Worm (Caenorhabditis elegans) whole organism, young adult: ENCODE measurements around the gene clec-231.
"Not testable (repeated sequence)": the region's sequence is repeated elsewhere in the genome, so short reads cannot be mapped to it uniquely, and the experiment has no call there.

ENCODE experiments used
- ama-1 ChIP-seq, 3 experiments: fragments of 150-350 bp in 1 of 3; sonication (generic microtip) in 2 of 3; optimal IDR thresholded peaks; 2 replicates each; lab custom pipeline; 2014 to 2018; ENCODE audit warnings: missing biosample characterization in 2 of 3, missing genetic modification characterization in 2 of 3, missing genetic modification reagents in 2 of 3
- unc-130 ChIP-seq: sonication (generic microtip); optimal IDR thresholded peaks from 2 replicates; lab custom pipeline; 2016; ENCODE audit warnings: missing genetic modification reagents, missing genetic modification characterization, missing compliant biosample characterization

DNA sequence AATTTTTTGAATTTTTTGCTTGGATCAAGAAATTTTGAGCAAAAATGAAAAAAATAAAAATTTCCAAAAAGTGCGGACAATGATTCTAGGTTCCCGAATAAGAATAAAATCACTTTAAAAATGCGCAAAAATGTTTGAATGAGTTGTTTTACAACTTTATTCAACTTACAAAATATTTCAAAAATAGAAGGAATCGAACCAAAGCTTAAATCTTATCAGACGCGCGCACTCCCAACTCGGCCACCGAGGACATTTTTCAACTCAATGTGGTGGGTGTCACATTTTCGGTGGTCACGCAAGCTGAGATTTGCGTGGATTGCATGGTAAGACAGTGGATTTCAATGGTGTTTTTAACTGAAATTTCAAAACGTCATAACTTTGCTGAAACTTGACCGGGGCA is 40.1 kb upstream of the clec-231 start:
- TF ChIP-seq unc-130; ama-1 (optimal IDR thresholded peaks at IDR 0.05; lab: Kevin White, UChicago); ama-1 (GFP tag; optimal IDR thresholded peaks at IDR 0.05; lab: Kevin White, UChicago): not testable (repeated sequence)
